Worm (Caenorhabditis elegans) whole organism, L4/young adult: ENCODE measurements around the gene ptr-1.
A peak's percentile ranks its signal among the peaks of the same experiment; 100 is the strongest.

Source experiments
- W03F9.2 ChIP-seq: fragments of 150-350 bp; optimal IDR thresholded peaks from 2 replicates; lab custom pipeline; 2014; ENCODE audit warnings: missing biosample characterization, missing genetic modification characterization
- dao-5 ChIP-seq: sonication (generic microtip); optimal IDR thresholded peaks from 2 replicates; lab custom pipeline; 2016; ENCODE audit warnings: missing genotype, missing genetic modification characterization, moderate library complexity, missing compliant biosample characterization
- him-1 ChIP-seq: sonication (generic microtip); optimal IDR thresholded peaks from 2 replicates; lab custom pipeline; 2016; ENCODE audit warnings: missing genotype, missing genetic modification reagents, missing genetic modification characterization, missing compliant biosample characterization

Gene ptr-1

ce11 chrV:9181669-9182250 lies at the start of gene ptr-1:
Gene ptr-1, minus strand, starts transcription at chrV:9181719.
- TF ChIP-seq dao-5 (no peak), him-1 (tag; lab: Kevin White, UChicago) (no peak), W03F9.2 (no peak)

DNA sequence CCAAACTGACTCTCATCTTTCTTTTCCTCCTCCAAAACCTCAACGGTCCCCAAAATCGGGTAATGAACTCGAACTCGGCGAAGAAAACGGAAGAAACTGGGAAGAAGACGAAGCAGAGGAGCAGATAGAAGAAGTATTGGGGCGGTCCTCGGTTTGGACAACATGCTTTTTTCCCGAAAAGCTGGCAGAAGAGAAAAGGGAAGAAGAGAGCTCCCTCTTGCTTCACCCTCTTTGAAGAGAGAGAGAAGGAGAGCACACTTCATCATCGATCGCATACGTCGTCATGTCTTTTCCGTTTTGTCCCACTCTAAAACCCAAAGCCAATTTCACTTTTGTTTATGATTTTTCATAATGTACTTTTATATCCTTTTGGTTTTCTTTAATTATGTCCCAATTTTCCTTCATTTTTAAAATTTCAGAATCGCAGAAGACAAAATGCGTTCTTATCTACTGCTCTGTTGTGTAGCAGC lies 44.2 kb upstream of the ptr-1 start, which contains the start of gene F07C3.2:
Gene F07C3.2 (plus strand): TSS at position 420 of the 470 bp plus-strand sequence.
- TF ChIP-seq W03F9.2 (no peak), him-1 (tag; lab: Kevin White, UChicago) (peak; percentile 23)

- no peak for TF ChIP-seq him-1 (tag; lab: Kevin White, UChicago)
- no peak for TF ChIP-seq dao-5
- no peak for TF ChIP-seq W03F9.2
Observed at ce11 chrV:9224981-9225380, 43.5 kb upstream of the ptr-1 start.

ce11 chrV:9224377-9224776 lies 42.9 kb upstream of the ptr-1 start:
- TF ChIP-seq W03F9.2: no peak
- TF ChIP-seq dao-5: no peak
- TF ChIP-seq him-1 (tag; lab: Kevin White, UChicago): no peak

ce11 chrV:9222819-9223218 lies 41.3 kb upstream of the ptr-1 start:
- TF ChIP-seq him-1 (tag; lab: Kevin White, UChicago): no peak
- TF ChIP-seq W03F9.2: no peak
- TF ChIP-seq dao-5: no peak

- no peak for TF ChIP-seq W03F9.2
- TF ChIP-seq him-1 (tag; lab: Kevin White, UChicago): no peak
- no peak for TF ChIP-seq dao-5
Observed at ce11 chrV:9221566-9221965, 40.0 kb upstream of the ptr-1 start, which contains the start of gene grd-6. Gene grd-6, plus strand, starts transcription at chrV:9221866.

DNA sequence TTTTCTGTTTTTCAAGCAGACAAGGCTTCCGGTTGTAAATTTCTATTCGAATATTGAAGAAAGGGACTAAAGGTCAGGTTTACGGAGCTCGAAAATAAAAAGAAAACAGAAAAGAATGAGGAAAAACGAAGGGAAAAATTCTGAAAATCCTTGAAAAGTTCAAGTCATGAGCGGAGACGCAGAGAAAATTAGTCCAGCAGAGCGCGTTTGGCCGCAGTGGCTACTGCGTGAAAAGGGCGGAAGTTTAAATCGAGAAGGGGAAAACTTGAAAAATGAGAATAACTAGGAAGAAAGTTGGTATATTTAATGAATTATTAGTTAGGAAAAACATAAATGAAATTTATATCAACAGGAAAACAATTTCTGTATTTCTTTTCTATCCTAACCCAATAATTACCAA lies 38.9 kb upstream of the ptr-1 start:
- TF ChIP-seq W03F9.2: no peak
- no peak for TF ChIP-seq dao-5
- TF ChIP-seq him-1 (tag; lab: Kevin White, UChicago): no peak

- TF ChIP-seq dao-5 (no peak), W03F9.2 (no peak), him-1 (tag; lab: Kevin White, UChicago) (no peak)
Observed at ce11 chrV:9219390-9219733, 37.8 kb upstream of the ptr-1 start.

ce11 chrV:9218655-9219389 lies 37.3 kb upstream of the ptr-1 start:
- TF ChIP-seq dao-5 (no peak), him-1 (tag; lab: Kevin White, UChicago) (peak; percentile 57), W03F9.2 (no peak)

- TF ChIP-seq W03F9.2 (no peak), dao-5 (no peak), him-1 (tag; lab: Kevin White, UChicago) (no peak)
Observed at ce11 chrV:9218214-9218613, 36.7 kb upstream of the ptr-1 start.

DNA sequence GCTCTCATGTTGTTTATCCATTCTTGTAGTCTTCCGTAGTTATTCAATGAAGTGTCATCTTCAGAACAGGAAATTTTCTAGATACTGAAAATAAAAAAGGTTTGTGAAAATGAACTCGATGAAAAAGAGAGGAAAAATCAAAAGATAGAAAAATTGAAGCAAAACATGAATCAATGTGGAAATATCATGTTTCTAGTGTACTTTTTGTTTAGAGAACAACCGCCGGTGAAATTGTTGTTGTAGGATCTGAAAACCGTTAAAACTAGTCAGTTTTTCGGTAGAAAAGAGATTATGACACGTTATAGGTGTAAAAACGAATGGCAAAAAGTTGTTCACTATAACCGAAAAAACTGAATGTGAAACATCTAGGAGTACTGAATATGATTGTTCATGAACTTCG lies 35.6 kb upstream of the ptr-1 start, which contains the start of gene pacs-1:
Gene pacs-1 (minus strand): TSS at position 101 of the 400 bp plus-strand sequence.
- TF ChIP-seq him-1 (tag; lab: Kevin White, UChicago): no peak
- TF ChIP-seq dao-5: no peak
- TF ChIP-seq W03F9.2: no peak

ce11 chrV:9213554-9213953 lies 32.0 kb upstream of the ptr-1 start, which contains the start of gene mdt-27:
Gene mdt-27, minus strand, starts transcription at chrV:9213654.
- TF ChIP-seq dao-5 (no peak), W03F9.2 (no peak), him-1 (tag; lab: Kevin White, UChicago) (no peak)

- TF ChIP-seq him-1 (tag; lab: Kevin White, UChicago) (no peak), dao-5 (no peak), W03F9.2 (peak; percentile 55)
Observed at ce11 chrV:9212499-9212898, 31.0 kb upstream of the ptr-1 start.

ce11 chrV:9208878-9209277 lies 27.4 kb upstream of the ptr-1 start:
- no peak for TF ChIP-seq W03F9.2
- TF ChIP-seq dao-5: no peak
- no peak for TF ChIP-seq him-1 (tag; lab: Kevin White, UChicago)

ce11 chrV:9207377-9207776 lies 25.9 kb upstream of the ptr-1 start, which contains the start of gene inx-10:
Gene inx-10, minus strand, starts transcription at chrV:9207477.
- TF ChIP-seq dao-5 (no peak), W03F9.2 (no peak)
